Fruit fly (Drosophila melanogaster): ENCODE results near the gene CG10681.

The CG10681 gene

dm6 chr3L:12519315-12519714 lies 18.0 kb downstream of the CG10681 start:
- TF ChIP-seq CTCF (optimal IDR thresholded peaks at IDR 0.05), result no peak

dm6 chr3L:12523941-12524340 lies 22.6 kb downstream of the CG10681 start, which contains the start of the genes ver and Gcn5:
Gene ver (plus strand): TSS chr3L:12523987.
Gene Gcn5 (minus strand): TSS chr3L:12524014.
- TF ChIP-seq CTCF (optimal IDR thresholded peaks at IDR 0.05) (no peak), CG8478 (optimal IDR thresholded peaks at IDR 0.05) (no peak)

DNA sequence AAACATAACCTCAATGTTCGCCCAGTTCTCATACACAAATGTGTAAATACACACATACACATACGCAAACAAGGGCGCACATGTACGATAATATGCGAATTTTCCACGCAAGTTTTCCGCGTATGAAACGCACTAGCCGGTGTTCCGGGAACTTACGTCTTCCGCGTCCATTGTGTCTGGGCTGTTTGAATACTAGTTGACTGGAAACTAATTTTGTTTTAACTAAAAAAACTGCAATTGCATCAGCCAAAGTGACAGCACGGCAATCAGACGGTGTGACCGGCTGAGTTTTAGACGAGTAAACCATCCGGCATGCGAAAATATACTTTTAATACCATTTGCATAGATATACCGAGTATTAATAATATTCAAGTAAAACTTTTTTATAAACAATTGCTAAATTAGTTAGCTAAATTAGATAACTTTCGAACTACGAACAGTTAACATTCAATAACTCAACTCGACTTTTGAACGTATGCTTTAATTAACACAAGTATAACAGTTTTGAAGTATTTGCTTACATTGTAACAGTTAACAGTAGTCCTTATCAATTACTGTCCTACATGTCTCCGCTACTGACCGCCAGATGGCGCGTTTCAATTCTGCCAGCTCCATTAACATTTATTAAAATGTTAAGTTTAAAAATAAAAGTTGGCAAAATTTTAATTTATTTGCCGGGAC lies 25.3 kb downstream of the CG10681 start, which contains the start of gene eIF2beta:
Gene eIF2beta, minus strand, starts transcription at position 299 of the 681 bp plus-strand sequence.
- TF ChIP-seq CTCF (optimal IDR thresholded peaks at IDR 0.05) (peak; percentile 77 to 91), CG8478 (optimal IDR thresholded peaks at IDR 0.05) (no peak)

DNA sequence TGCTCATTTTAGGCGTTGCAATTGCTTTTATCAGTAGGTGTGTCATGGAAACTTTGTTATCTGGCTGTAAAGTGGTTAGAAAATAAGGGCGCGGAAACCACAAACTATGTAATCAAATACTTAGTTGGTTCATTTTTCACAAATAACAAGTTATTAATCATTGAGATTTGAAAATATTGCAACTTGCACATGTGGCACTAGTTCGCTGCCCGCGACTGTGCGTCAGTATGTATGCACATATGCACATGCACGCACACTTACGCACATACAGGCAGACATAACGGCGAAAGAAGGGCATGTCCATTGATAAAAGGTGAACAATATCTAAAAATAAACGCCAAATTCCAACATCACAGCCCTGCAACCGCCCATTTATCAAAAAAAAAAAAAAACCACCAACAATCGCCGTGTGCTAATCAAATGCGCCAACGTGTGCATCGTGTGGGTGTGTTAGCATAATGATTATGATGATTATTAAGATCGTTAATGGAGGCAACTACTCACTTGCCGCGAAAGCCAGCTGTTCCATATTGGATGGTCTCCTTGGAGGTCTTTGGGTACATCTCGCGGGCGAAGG lies 28.2 kb downstream of the CG10681 start:
- no peak for TF ChIP-seq CG8478 (optimal IDR thresholded peaks at IDR 0.05)
- TF ChIP-seq CTCF (optimal IDR thresholded peaks at IDR 0.05), result no peak

DNA sequence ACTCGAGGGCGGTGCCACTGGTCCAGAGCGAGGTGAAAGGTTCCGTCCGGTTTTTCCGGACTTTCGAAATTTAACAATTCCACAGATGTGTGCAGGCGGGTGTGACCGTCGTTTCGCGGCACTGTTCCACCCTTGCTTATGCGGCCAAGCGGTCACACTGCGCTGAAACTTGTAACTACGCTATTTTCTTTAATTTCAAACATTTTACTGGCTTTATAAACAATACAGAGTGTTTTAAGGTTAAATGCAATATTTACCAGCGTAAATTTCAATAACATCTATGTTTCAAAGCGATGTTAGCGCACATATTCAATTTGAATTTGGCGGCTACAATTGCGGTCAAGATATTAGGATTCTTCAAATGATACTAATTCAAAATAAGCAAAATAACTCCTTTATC lies 28.7 kb downstream of the CG10681 start, which contains the start of gene nst:
Gene nst, minus strand, starts transcription at position 128 of the 400 bp plus-strand sequence.
- no peak for TF ChIP-seq CG8478 (optimal IDR thresholded peaks at IDR 0.05)
- no peak for TF ChIP-seq CTCF (optimal IDR thresholded peaks at IDR 0.05)

DNA sequence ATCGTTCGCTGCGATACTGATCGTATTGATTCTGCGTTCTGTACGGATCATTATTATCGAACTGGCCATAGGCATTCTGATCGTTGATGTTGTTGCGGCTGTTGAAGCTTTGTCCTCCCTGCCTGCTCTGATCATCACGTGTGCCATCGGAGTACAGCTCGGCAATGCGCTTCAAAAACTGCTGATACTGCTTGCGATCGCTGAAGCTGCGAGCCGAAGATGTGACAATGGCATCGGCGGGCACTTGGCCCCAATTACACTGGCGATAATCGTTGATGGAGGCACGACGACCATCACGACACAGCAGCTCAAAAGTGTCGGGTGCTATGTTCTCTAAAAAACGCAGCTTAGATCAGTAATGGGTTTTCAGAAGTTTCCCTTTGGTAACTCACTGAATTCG lies 30.9 kb downstream of the CG10681 start:
- TF ChIP-seq CTCF (optimal IDR thresholded peaks at IDR 0.05) (no peak), CG8478 (optimal IDR thresholded peaks at IDR 0.05) (no peak)

DNA sequence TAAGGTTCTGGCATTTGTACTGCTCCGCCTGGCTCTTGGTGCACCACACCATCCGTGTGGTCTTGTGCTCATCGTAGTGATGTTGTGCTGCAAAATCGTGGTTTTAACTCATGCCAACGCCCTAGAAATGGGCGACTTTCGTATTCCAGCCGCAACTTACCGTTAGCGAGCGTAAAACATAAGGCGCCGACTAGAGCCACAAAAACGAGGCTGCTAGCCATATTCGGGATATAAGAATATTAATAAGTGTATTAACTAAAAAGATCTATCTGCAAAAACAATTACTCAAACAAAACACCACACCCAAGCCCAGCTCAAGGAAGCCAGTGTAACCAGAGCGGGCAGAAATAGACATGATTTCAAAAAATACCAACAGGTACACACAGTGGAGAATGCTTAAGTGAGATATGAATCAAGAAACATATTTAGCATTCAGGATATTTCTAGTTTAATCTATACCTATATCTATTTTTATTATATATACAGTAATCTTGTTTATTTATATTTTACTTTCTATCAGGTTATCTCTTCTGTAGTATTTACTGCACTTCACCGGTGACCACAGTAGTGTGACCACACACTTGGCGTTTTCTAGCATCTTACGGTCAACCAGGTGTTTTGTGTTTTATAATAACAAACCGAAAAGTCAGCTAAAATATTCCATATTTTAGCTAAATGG lies 32.2 kb downstream of the CG10681 start, which contains the start of the genes Tsf2 and CG34242:
Gene Tsf2, minus strand, starts transcription at position 333 of the 679 bp plus-strand sequence.
Gene CG34242, plus strand, starts transcription at position 605 of the 679 bp plus-strand sequence.
- no peak for TF ChIP-seq CTCF (optimal IDR thresholded peaks at IDR 0.05)
- no peak for TF ChIP-seq CG8478 (optimal IDR thresholded peaks at IDR 0.05)

- TF ChIP-seq CG8478 (optimal IDR thresholded peaks at IDR 0.05) (no peak), CTCF (optimal IDR thresholded peaks at IDR 0.05) (peak in 1 of 2 experiments; percentile 17)
Observed at dm6 chr3L:12534318-12534717, 33.0 kb downstream of the CG10681 start, which contains the start of gene Pmm2. Gene Pmm2 (plus strand): TSS chr3L:12534590.

- TF ChIP-seq CG8478 (optimal IDR thresholded peaks at IDR 0.05), result no peak
- TF ChIP-seq CTCF (optimal IDR thresholded peaks at IDR 0.05), result no peak
Observed at dm6 chr3L:12537123-12537522, 35.8 kb downstream of the CG10681 start, which contains the start of gene CG4069. Gene CG4069 (minus strand): TSS chr3L:12537315.

DNA sequence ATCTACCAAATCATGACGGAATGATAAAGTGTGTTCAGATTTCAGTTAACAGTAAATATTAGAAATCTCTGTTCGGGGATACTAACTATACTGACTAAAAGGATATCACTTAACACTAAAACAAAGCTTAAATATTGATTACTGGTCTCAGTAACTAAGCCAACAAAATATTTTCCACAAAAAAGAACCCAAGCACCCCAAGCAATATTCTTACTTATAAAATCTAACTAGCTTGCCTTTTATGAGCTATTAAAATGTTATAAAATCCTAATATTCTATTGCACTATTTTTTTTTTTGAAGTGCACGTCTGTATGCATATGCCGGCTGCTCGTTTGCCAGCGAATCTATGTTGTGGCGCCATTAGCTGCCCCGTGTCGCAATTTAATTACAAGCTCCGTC lies 48.2 kb downstream of the CG10681 start:
- no peak for TF ChIP-seq CG8478 (optimal IDR thresholded peaks at IDR 0.05)
- no peak for TF ChIP-seq CTCF (optimal IDR thresholded peaks at IDR 0.05)

DNA sequence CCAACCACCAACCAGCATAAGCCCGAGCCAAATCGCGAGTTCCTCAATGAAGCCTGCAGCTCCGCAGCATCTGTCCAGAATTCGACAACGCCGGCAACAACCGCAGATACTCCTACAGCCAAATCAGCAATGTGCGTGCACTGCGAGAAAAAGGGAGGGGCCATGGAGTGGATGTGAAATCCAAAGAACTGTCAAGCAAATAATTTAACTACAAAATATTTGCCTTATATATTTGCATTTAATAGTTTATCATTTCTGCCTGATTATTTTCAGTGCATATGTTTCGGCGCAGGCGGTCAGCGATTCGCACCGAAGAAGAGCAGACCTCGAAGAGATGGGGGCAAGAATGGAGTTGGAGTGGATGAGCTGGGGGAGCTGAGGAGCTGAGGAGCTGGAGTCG lies 50.4 kb downstream of the CG10681 start:
- TF ChIP-seq CG8478 (optimal IDR thresholded peaks at IDR 0.05) (no peak), CTCF (optimal IDR thresholded peaks at IDR 0.05) (no peak)
